Worm (Caenorhabditis elegans) whole organism, late embryonic: Measurements from ENCODE around the gene plpp-1.3.
A peak's percentile ranks its signal among the peaks of the same experiment; 100 is the strongest.

Experiments
- K02D7.2 ChIP-seq: sonication (generic microtip); optimal IDR thresholded peaks from 2 replicates; lab custom pipeline; 2017; ENCODE audit warnings: mild to moderate bottlenecking, missing genetic modification characterization, missing compliant biosample characterization
- K09A11.1 ChIP-seq: sonication (generic microtip); optimal IDR thresholded peaks from 2 replicates; lab custom pipeline; 2017; ENCODE audit warnings: antibody characterized with exemption, mild to moderate bottlenecking, missing genetic modification characterization, missing compliant biosample characterization; ENCODE audit not compliant: insufficient read depth
- ahr-1 ChIP-seq: sonication (generic microtip); optimal IDR thresholded peaks from 2 replicates; lab custom pipeline; 2016; ENCODE audit warnings: missing genetic modification characterization, missing compliant biosample characterization
- ceh-14 ChIP-seq: sonication (generic microtip); optimal IDR thresholded peaks from 2 replicates; lab custom pipeline; 2016; ENCODE audit warnings: missing genotype, missing genetic modification characterization, missing compliant biosample characterization
- ceh-18 ChIP-seq: sonication (generic microtip); optimal IDR thresholded peaks from 2 replicates; lab custom pipeline; 2016; ENCODE audit warnings: missing genetic modification characterization, missing compliant biosample characterization
- ceh-31 ChIP-seq: sonication (generic microtip); optimal IDR thresholded peaks from 2 replicates; lab custom pipeline; 2016; ENCODE audit warnings: missing genetic modification characterization, missing compliant biosample characterization
- ceh-45 ChIP-seq: fragments of 200-800 bp; sonication (Bioruptor generic); IDR thresholded peaks from 2 replicates; pipeline ENCODE4 v1.3.6; 2022; ENCODE audit warnings: missing genetic modification reagents, missing genetic modification characterization, missing compliant biosample characterization
- ceh-6 ChIP-seq: fragments of 200-800 bp; sonication (Bioruptor generic); optimal IDR thresholded peaks from 2 replicates; lab custom pipeline; 2018; ENCODE audit warnings: mild to moderate bottlenecking, missing genetic modification characterization, missing compliant biosample characterization
- che-1 ChIP-seq: sonication (generic microtip); optimal IDR thresholded peaks from 2 replicates; lab custom pipeline; 2016; ENCODE audit warnings: mild to moderate bottlenecking, missing genetic modification characterization, missing compliant biosample characterization
- dve-1 ChIP-seq: sonication (generic microtip); optimal IDR thresholded peaks from 2 replicates; lab custom pipeline; 2017; ENCODE audit warnings: antibody characterized with exemption, mild to moderate bottlenecking, missing genetic modification characterization, missing compliant biosample characterization
- elt-2 ChIP-seq: sonication (generic microtip); optimal IDR thresholded peaks from 2 replicates; lab custom pipeline; 2016; ENCODE audit warnings: missing genetic modification reagents, missing genetic modification characterization, missing compliant biosample characterization
- ets-4 ChIP-seq: sonication (generic microtip); optimal IDR thresholded peaks from 2 replicates; lab custom pipeline; 2016; ENCODE audit warnings: missing genetic modification characterization, missing compliant biosample characterization
- eyg-1 ChIP-seq: sonication (generic microtip); optimal IDR thresholded peaks from 2 replicates; lab custom pipeline; 2016; ENCODE audit warnings: missing genotype, missing genetic modification characterization, missing compliant biosample characterization
- fax-1 ChIP-seq: sonication (generic microtip); optimal IDR thresholded peaks from 2 replicates; lab custom pipeline; 2016; ENCODE audit warnings: missing genotype, missing genetic modification characterization, missing compliant biosample characterization
- gmeb-2 ChIP-seq: sonication (generic microtip); optimal IDR thresholded peaks from 2 replicates; lab custom pipeline; 2016; ENCODE audit warnings: missing genetic modification characterization, inconsistent platforms, missing compliant biosample characterization
- hlh-13 ChIP-seq: fragments of 200-800 bp; sonication (Bioruptor generic); optimal IDR thresholded peaks from 2 replicates; lab custom pipeline; 2018; ENCODE audit warnings: mild to moderate bottlenecking, missing genetic modification characterization, missing compliant biosample characterization
- hlh-15 ChIP-seq: sonication (generic microtip); optimal IDR thresholded peaks from 2 replicates; lab custom pipeline; 2016; ENCODE audit warnings: missing genetic modification characterization, missing compliant biosample characterization
- hlh-30 ChIP-seq: sonication (generic microtip); optimal IDR thresholded peaks from 2 replicates; lab custom pipeline; 2017; ENCODE audit warnings: antibody characterized with exemption, missing genetic modification characterization, missing compliant biosample characterization; ENCODE audit not compliant: insufficient read depth
- hlh-6 ChIP-seq: sonication (generic microtip); optimal IDR thresholded peaks from 2 replicates; lab custom pipeline; 2016; ENCODE audit warnings: missing genotype, missing genetic modification characterization, missing compliant biosample characterization
- lim-6 ChIP-seq: sonication (generic microtip); optimal IDR thresholded peaks from 2 replicates; lab custom pipeline; 2016; ENCODE audit warnings: missing genetic modification characterization, missing compliant biosample characterization
- lin-11 ChIP-seq: fragments of 200-800 bp; sonication (Bioruptor generic); optimal IDR thresholded peaks from 2 replicates; lab custom pipeline; 2018; ENCODE audit warnings: mild to moderate bottlenecking, missing genetic modification characterization, missing compliant biosample characterization
- mec-3 ChIP-seq: sonication (generic microtip); optimal IDR thresholded peaks from 2 replicates; lab custom pipeline; 2016; ENCODE audit warnings: borderline replicate concordance, missing genetic modification characterization, missing compliant biosample characterization
- nfya-1 ChIP-seq: sonication (generic microtip); optimal IDR thresholded peaks from 2 replicates; lab custom pipeline; 2017; ENCODE audit warnings: missing genetic modification characterization, mild to moderate bottlenecking, missing compliant biosample characterization, antibody characterized with exemption, moderate library complexity
- nhr-11 ChIP-seq: fragments of 150-350 bp; optimal IDR thresholded peaks from 2 replicates; lab custom pipeline; 2014; ENCODE audit warnings: missing biosample characterization, missing genetic modification characterization
- nhr-232 ChIP-seq: sonication (generic microtip); optimal IDR thresholded peaks from 2 replicates; lab custom pipeline; 2016; ENCODE audit warnings: missing genetic modification characterization, missing compliant biosample characterization
- npax-4 ChIP-seq: sonication (generic microtip); optimal IDR thresholded peaks from 2 replicates; lab custom pipeline; 2016; ENCODE audit warnings: missing genetic modification characterization, missing compliant biosample characterization
- odd-2 ChIP-seq: sonication (generic microtip); optimal IDR thresholded peaks from 2 replicates; lab custom pipeline; 2017; ENCODE audit warnings: antibody characterized with exemption, mild to moderate bottlenecking, missing genetic modification characterization, missing compliant biosample characterization
- pag-3 ChIP-seq: sonication (generic microtip); optimal IDR thresholded peaks from 2 replicates; lab custom pipeline; 2016; ENCODE audit warnings: missing compliant biosample characterization, missing genetic modification characterization, borderline replicate concordance
- pax-1 ChIP-seq: fragments of 150-350 bp; optimal IDR thresholded peaks from 2 replicates; lab custom pipeline; 2014; ENCODE audit warnings: missing biosample characterization, missing genetic modification characterization
- pha-2 ChIP-seq: sonication (generic microtip); optimal IDR thresholded peaks from 2 replicates; lab custom pipeline; 2017; ENCODE audit warnings: mild to moderate bottlenecking, missing genetic modification characterization, missing compliant biosample characterization
- pqm-1 ChIP-seq: sonication (generic microtip); optimal IDR thresholded peaks from 2 replicates; lab custom pipeline; 2016; ENCODE audit warnings: missing genetic modification characterization, missing compliant biosample characterization
- ref-2 ChIP-seq: sonication (generic microtip); optimal IDR thresholded peaks from 2 replicates; lab custom pipeline; 2016; ENCODE audit warnings: missing genetic modification characterization, missing compliant biosample characterization
- rnt-1 ChIP-seq: sonication (generic microtip); optimal IDR thresholded peaks from 2 replicates; lab custom pipeline; 2016; ENCODE audit warnings: missing genetic modification characterization, missing compliant biosample characterization
- tbx-7 ChIP-seq: sonication (generic microtip); optimal IDR thresholded peaks from 2 replicates; lab custom pipeline; 2016; ENCODE audit warnings: missing genotype, missing genetic modification characterization, missing compliant biosample characterization
- ttx-3 ChIP-seq: sonication (generic microtip); optimal IDR thresholded peaks from 2 replicates; lab custom pipeline; 2016; ENCODE audit warnings: missing genetic modification reagents, missing genetic modification characterization, missing compliant biosample characterization
- unc-3 ChIP-seq, 2 experiments: fragments of 200-800 bp in 1 of 2; sonication (Bioruptor generic) in 1 of 2; sonication (generic microtip) in 1 of 2; conservative IDR thresholded peaks in 1 of 2; optimal IDR thresholded peaks in 1 of 2; 2 replicates each; pipeline versions ENCODE4 v1.3.6 to Lab custom; 2016 to 2022; ENCODE audit warnings: missing compliant biosample characterization in 2 of 2, missing genetic modification characterization in 2 of 2, missing genetic modification reagents in 1 of 2
- unc-42 ChIP-seq: sonication (generic microtip); optimal IDR thresholded peaks from 2 replicates; lab custom pipeline; 2016; ENCODE audit warnings: missing genotype, missing genetic modification characterization, missing compliant biosample characterization
- unc-55 ChIP-seq: sonication (generic microtip); optimal IDR thresholded peaks from 2 replicates; lab custom pipeline; 2017; ENCODE audit warnings: missing biosample characterization, missing genetic modification reagents, missing genetic modification characterization
- ztf-16 ChIP-seq: sonication (generic microtip); optimal IDR thresholded peaks from 2 replicates; lab custom pipeline; 2017; ENCODE audit warnings: missing genetic modification characterization, missing compliant biosample characterization

The plpp-1.3 gene

DNA sequence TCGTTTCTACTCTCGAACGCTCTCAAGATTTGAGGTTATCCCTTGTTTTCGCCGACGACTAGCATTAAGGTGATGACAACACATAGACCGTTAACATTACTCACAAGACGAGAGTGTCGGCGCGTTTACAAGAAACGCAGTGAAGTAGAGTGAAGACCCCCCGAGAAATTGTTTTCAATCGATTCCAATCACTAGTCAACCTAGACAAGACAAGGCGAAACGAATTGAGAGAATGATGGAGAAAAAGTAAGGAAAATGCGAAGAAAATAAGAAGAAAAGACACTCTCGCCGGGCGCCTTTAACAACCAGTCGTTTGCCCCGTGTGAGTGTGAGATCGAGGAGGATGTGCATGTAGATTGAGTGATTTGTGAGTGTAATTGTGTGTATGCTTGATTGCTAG lies 10.6 kb upstream of the plpp-1.3 start:
- TF ChIP-seq ztf-16 (tag; lab: Kevin White, UChicago) (no peak), unc-3 (GFP tag; conservative IDR thresholded peaks at IDR 0.05; lab: Robert Waterston, UW) (no peak), unc-3 (tag; optimal IDR thresholded peaks at IDR 0.05; lab: Kevin White, UChicago) (no peak), pax-1 (tag; lab: Kevin White, UChicago) (no peak), rnt-1 (tag; lab: Kevin White, UChicago) (no peak), nhr-11 (tag; lab: Kevin White, UChicago) (no peak), odd-2 (tag; lab: Kevin White, UChicago) (no peak), ttx-3 (tag; lab: Kevin White, UChicago) (no peak), elt-2 (tag; lab: Kevin White, UChicago) (no peak), gmeb-2 (tag; lab: Kevin White, UChicago) (no peak), K09A11.1 (no peak), unc-55 (GFP tag; lab: Kevin White, UChicago) (peak; percentile 47), dve-1 (tag; lab: Kevin White, UChicago) (no peak), unc-42 (no peak), ceh-31 (tag; lab: Kevin White, UChicago) (no peak), nhr-232 (no peak), tbx-7 (tag; lab: Kevin White, UChicago) (no peak), ceh-18 (peak; percentile 65), hlh-15 (tag; lab: Kevin White, UChicago) (no peak), nfya-1 (tag; lab: Kevin White, UChicago) (peak; percentile 10)

DNA sequence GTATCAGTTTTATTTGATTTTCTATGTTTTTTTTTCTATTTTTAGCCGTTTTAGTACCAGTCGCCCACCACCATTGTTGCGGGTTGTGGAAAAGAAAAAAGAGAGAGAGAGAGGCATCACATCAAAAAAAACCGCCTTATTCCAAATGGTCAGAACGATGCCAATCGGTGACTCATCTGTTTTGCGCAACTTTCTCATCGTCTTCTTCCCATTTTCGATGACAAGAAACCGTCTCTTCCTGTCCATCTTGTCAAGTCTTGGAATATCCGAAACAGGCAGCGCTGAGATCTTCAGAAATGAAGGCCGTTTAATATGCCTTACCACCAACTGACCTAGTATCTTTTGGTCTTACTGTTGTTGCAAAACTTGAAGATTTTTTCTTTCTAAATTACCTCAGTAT lies 8.6 kb upstream of the plpp-1.3 start:
- TF ChIP-seq ttx-3 (tag; lab: Kevin White, UChicago) (no peak), lim-6 (tag; lab: Kevin White, UChicago) (no peak), ceh-14 (tag; lab: Kevin White, UChicago) (no peak), unc-3 (GFP tag; conservative IDR thresholded peaks at IDR 0.05; lab: Robert Waterston, UW) (no peak), unc-3 (tag; optimal IDR thresholded peaks at IDR 0.05; lab: Kevin White, UChicago) (no peak), ets-4 (tag; lab: Kevin White, UChicago) (no peak), lin-11 (tag; lab: Kevin White, UChicago) (no peak), npax-4 (tag; lab: Kevin White, UChicago) (no peak), rnt-1 (tag; lab: Kevin White, UChicago) (no peak), K09A11.1 (no peak), tbx-7 (tag; lab: Kevin White, UChicago) (no peak), pqm-1 (no peak)
- TF ChIP-seq, all 69 proteins: peak for 0

DNA sequence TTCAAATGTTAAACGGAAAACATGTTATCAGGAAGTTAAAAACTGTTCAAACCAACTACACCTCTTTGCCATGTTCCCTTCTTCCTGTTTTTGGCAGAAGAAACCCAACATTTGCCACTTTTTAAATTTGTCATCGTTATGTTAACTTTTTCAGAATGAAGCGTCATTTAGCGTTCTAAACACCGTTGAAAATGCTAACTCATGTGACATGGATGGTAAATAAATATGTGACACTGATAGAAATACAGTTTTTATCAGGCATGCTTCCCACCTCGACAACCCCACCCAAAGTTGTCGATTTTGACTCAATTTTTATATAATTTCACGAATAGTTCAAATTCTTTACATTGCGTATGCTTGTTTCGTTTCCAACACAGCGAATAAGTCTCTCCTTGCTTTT lies 7.8 kb upstream of the plpp-1.3 start:
- TF ChIP-seq ceh-6 (GFP tag; lab: Kevin White, UChicago) (no peak), nhr-232 (no peak), eyg-1 (tag; lab: Kevin White, UChicago) (no peak)

DNA sequence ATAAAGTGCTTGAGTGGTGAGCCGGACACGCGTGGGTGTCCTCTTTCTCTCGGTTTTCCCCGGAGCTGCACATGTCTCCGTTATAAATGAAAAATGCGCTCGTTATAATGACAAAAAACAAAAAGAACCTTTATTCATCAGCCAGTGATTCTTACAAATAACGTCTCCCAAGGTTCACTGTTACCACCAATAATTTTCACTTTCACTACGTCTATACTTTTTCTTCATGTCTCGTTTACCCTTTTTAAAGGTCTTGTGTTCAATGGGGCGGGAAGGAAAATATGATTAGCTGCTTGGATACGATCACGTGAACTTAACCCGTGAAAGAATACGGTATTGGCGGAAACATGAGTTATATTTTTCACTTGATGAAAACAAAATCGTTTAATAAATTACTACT lies 6.8 kb upstream of the plpp-1.3 start:
- TF ChIP-seq pag-3 (no peak), hlh-30 (tag; lab: Kevin White, UChicago) (peak; percentile 26), ceh-45 (no peak), fax-1 (tag; lab: Kevin White, UChicago) (no peak)

DNA sequence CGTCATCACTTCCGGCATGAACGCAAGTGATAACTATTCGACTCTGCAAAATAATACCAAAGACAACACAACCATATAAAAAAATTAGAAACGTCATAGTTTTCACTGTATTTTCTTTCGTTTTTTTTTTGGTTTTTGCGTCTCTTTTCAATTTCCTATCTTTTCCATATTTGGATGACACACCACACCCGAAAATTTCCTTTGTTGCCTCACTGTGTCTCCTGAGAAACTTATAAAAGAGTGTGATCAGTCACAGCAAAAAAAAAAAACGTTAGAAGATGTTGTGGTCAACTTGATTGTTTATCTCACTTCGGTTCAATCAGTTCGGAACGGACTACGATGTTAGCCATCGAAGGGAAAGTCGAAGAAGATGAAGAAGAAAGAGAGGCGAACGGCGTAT lies 5.4 kb upstream of the plpp-1.3 start:
- TF ChIP-seq nhr-232 (no peak), elt-2 (tag; lab: Kevin White, UChicago) (no peak), pha-2 (tag; lab: Kevin White, UChicago) (no peak), K02D7.2 (tag; lab: Kevin White, UChicago) (no peak), hlh-13 (no peak), hlh-6 (tag; lab: Kevin White, UChicago) (no peak), hlh-15 (tag; lab: Kevin White, UChicago) (no peak), hlh-30 (tag; lab: Kevin White, UChicago) (no peak), ceh-6 (GFP tag; lab: Kevin White, UChicago) (no peak), lin-11 (tag; lab: Kevin White, UChicago) (no peak), odd-2 (tag; lab: Kevin White, UChicago) (no peak), che-1 (tag; lab: Kevin White, UChicago) (no peak), nhr-11 (tag; lab: Kevin White, UChicago) (no peak), mec-3 (tag; lab: Kevin White, UChicago) (no peak), ahr-1 (tag; lab: Kevin White, UChicago) (no peak), ref-2 (tag; lab: Kevin White, UChicago) (no peak), dve-1 (tag; lab: Kevin White, UChicago) (no peak)
- TF ChIP-seq, all 69 proteins: peak for 0
